Worm (Caenorhabditis elegans): ENCODE measurements around the gene B0432.7.

The B0432.7 gene

ce11 chrII:283594-283993 lies 9.8 kb upstream of the B0432.7 start, which contains the start of gene B0432.9:
TSS of gene B0432.9 (minus strand) at chrII:283694.
- TF ChIP-seq fkh-10 (GFP tag; optimal IDR thresholded peaks at IDR 0.05) (no peak), daf-12 (tag; optimal IDR thresholded peaks at IDR 0.05) (no peak), nhr-28 (tag; optimal IDR thresholded peaks at IDR 0.05) (no peak), ztf-11 (tag; optimal IDR thresholded peaks at IDR 0.05) (no peak), ama-1 (optimal IDR thresholded peaks at IDR 0.05) (no peak)

DNA sequence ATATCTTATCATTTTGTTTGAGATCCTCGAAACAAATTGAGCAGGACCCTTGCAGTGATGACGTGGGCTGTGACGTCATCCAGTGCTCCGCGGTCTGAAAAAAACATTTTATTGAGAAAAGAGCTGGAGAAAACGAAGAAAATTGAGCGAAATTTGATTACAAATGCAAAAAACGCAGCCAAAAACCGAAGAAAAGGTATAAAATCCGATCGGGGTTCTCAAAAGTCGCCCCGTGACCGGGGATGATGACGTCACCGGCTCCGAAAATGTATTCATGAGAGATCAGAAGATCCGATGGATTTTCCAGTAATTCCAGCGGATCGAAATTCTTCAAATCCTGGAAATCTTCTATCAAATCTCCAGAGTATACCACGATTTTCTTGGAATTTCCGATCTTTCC lies 8.7 kb upstream of the B0432.7 start, which contains the start of gene trul-1:
Gene trul-1 (minus strand): TSS at position 101 of the 400 bp plus-strand sequence.
- no peak for TF ChIP-seq nfya-1 (tag; optimal IDR thresholded peaks at IDR 0.05; ENCODE audit: insufficient read depth)
- TF ChIP-seq egl-5 (tag; optimal IDR thresholded peaks at IDR 0.05), result no peak
- no peak for TF ChIP-seq ztf-11 (tag; optimal IDR thresholded peaks at IDR 0.05)
- TF ChIP-seq ama-1 (optimal IDR thresholded peaks at IDR 0.05), result no peak
- no peak for TF ChIP-seq jun-1 (tag; optimal IDR thresholded peaks at IDR 0.05)
- no peak for TF ChIP-seq egl-27 (tag; optimal IDR thresholded peaks at IDR 0.05)
- no peak for TF ChIP-seq nhr-237 (tag; optimal IDR thresholded peaks at IDR 0.05)
- no peak for TF ChIP-seq nhr-67 (tag; optimal IDR thresholded peaks at IDR 0.05)
- no peak for TF ChIP-seq skn-1 (tag; optimal IDR thresholded peaks at IDR 0.05)
- TF ChIP-seq tbx-2 (tag; optimal IDR thresholded peaks at IDR 0.05), result no peak

ce11 chrII:278636-279035 lies 4.9 kb upstream of the B0432.7 start, which contains the start of gene B0432.8:
TSS of gene B0432.8 (minus strand) at chrII:278736.
- TF ChIP-seq lin-15B (tag; optimal IDR thresholded peaks at IDR 0.05) (no peak), fos-1 (tag; optimal IDR thresholded peaks at IDR 0.05) (no peak), fkh-10 (GFP tag; optimal IDR thresholded peaks at IDR 0.05) (no peak), ztf-4 (tag; optimal IDR thresholded peaks at IDR 0.05) (no peak), aly-2 (tag; optimal IDR thresholded peaks at IDR 0.05) (no peak), tbx-2 (tag; optimal IDR thresholded peaks at IDR 0.05) (no peak), ceh-9 (tag; optimal IDR thresholded peaks at IDR 0.05) (no peak), ceh-16 (tag; optimal IDR thresholded peaks at IDR 0.05) (no peak), elt-3 (tag; optimal IDR thresholded peaks at IDR 0.05) (no peak), nhr-23 (tag; optimal IDR thresholded peaks at IDR 0.05) (no peak), pqm-1 (tag; optimal IDR thresholded peaks at IDR 0.05) (no peak), nhr-67 (tag; optimal IDR thresholded peaks at IDR 0.05) (no peak), unc-39 (tag; optimal IDR thresholded peaks at IDR 0.05) (no peak), ceh-28 (tag; optimal IDR thresholded peaks at IDR 0.05) (no peak), ceh-82 (tag; optimal IDR thresholded peaks at IDR 0.05) (no peak), lsy-12 (tag; optimal IDR thresholded peaks at IDR 0.05) (no peak), snpc-4 (tag; optimal IDR thresholded peaks at IDR 0.05) (no peak), egl-27 (tag; optimal IDR thresholded peaks at IDR 0.05) (no peak)

- TF ChIP-seq nhr-237 (tag; optimal IDR thresholded peaks at IDR 0.05) (no peak), lsy-12 (tag; optimal IDR thresholded peaks at IDR 0.05) (no peak), elt-2 (tag; optimal IDR thresholded peaks at IDR 0.05) (no peak), lin-39 (tag; optimal IDR thresholded peaks at IDR 0.05) (no peak), nfya-1 (tag; optimal IDR thresholded peaks at IDR 0.05; ENCODE audit: insufficient read depth) (no peak), snpc-4 (tag; optimal IDR thresholded peaks at IDR 0.05) (no peak), mdl-1 (tag; optimal IDR thresholded peaks at IDR 0.05) (no peak), skn-1 (tag; optimal IDR thresholded peaks at IDR 0.05) (no peak), elt-3 (tag; optimal IDR thresholded peaks at IDR 0.05) (no peak), egl-27 (tag; optimal IDR thresholded peaks at IDR 0.05) (no peak), lin-15B (tag; optimal IDR thresholded peaks at IDR 0.05) (no peak), nhr-11 (tag; optimal IDR thresholded peaks at IDR 0.05) (no peak), hmg-11 (tag; optimal IDR thresholded peaks at IDR 0.05) (no peak), ztf-4 (tag; optimal IDR thresholded peaks at IDR 0.05) (no peak), unc-39 (tag; optimal IDR thresholded peaks at IDR 0.05) (no peak), ama-1 (optimal IDR thresholded peaks at IDR 0.05) (no peak), ceh-82 (tag; optimal IDR thresholded peaks at IDR 0.05) (no peak)
Observed at ce11 chrII:264053-264452, 9.7 kb downstream of the B0432.7 start, which contains the start of gene B0432.14. TSS of gene B0432.14 (plus strand) at chrII:264353.

DNA sequence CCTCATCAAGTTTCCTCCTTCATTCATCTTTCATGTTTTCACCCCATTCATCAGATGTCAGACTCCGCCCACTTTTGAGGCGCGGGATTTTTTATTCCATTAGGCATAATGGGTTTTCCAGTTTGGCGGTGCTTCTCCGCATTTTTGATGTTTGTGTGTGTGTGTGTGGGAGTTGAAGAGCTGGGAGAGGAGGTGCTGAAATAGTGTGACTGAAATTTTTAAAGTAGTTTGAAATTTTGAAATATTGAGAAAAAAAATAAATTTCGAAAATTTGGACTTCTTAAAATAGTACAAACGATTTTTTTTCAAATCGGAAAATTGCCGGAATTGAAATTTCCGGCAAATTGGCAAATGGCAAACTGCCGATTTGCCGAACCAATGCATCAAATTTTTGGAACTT lies 10.2 kb downstream of the B0432.7 start, which contains the start of gene scc-2:
Gene scc-2 (minus strand): TSS at position 101 of the 400 bp plus-strand sequence.
- no peak for TF ChIP-seq lin-15B (tag; optimal IDR thresholded peaks at IDR 0.05)
- TF ChIP-seq nhr-67 (tag; optimal IDR thresholded peaks at IDR 0.05), result no peak
- no peak for TF ChIP-seq egl-5 (tag; optimal IDR thresholded peaks at IDR 0.05)
- TF ChIP-seq unc-62 (GFP tag; optimal IDR thresholded peaks at IDR 0.05), result no peak
- no peak for TF ChIP-seq elt-2 (tag; optimal IDR thresholded peaks at IDR 0.05)
- no peak for TF ChIP-seq R02D3.7 (tag; optimal IDR thresholded peaks at IDR 0.05)
- TF ChIP-seq elt-1 (tag; optimal IDR thresholded peaks at IDR 0.05), result no peak
- TF ChIP-seq tbx-2 (tag; optimal IDR thresholded peaks at IDR 0.05), result no peak
- TF ChIP-seq ztf-11 (tag; optimal IDR thresholded peaks at IDR 0.05), result no peak
- no peak for TF ChIP-seq nfya-1 (tag; optimal IDR thresholded peaks at IDR 0.05; ENCODE audit: insufficient read depth)
- no peak for TF ChIP-seq ztf-4 (tag; optimal IDR thresholded peaks at IDR 0.05)
- TF ChIP-seq skn-1 (tag; optimal IDR thresholded peaks at IDR 0.05), result no peak
- no peak for TF ChIP-seq sea-2 (GFP tag; optimal IDR thresholded peaks at IDR 0.05)
- TF ChIP-seq ZK546.5 (tag; optimal IDR thresholded peaks at IDR 0.05), result no peak
- TF ChIP-seq nhr-28 (tag; optimal IDR thresholded peaks at IDR 0.05), result no peak
- TF ChIP-seq ceh-9 (tag; optimal IDR thresholded peaks at IDR 0.05), result no peak
- no peak for TF ChIP-seq elt-3 (tag; optimal IDR thresholded peaks at IDR 0.05)
